Fruit fly (Drosophila melanogaster) whole organism, embryonic: ENCODE results near the gene Tango1.

Experiments
- CG11695 ChIP-seq: fragments of 200-800 bp; sonication (Bioruptor generic); IDR thresholded peaks from 3 replicates; pipeline ENCODE4 v1.3.6; 2022; ENCODE audit warnings: missing biosample characterization, missing genetic modification characterization
- CG1233 ChIP-seq: fragments of 200-800 bp; sonication (Bioruptor generic); optimal IDR thresholded peaks from 4 replicates; lab custom pipeline; 2018; ENCODE audit warnings: missing biosample characterization, mild to moderate bottlenecking, missing genetic modification characterization
- CG14014 ChIP-seq: fragments of 200-800 bp; sonication (Bioruptor generic); IDR thresholded peaks from 2 replicates; pipeline ENCODE4 v1.3.6; 2022; ENCODE audit warnings: missing biosample characterization, missing genetic modification characterization
- CG14050 ChIP-seq: fragments of 200-800 bp; sonication (Bioruptor generic); IDR thresholded peaks from 3 replicates; pipeline ENCODE4 v1.3.6; 2022; ENCODE audit warnings: missing biosample characterization, missing genetic modification characterization
- CG17186 ChIP-seq: fragments of 200-800 bp; sonication (Bioruptor generic); optimal IDR thresholded peaks from 3 replicates; lab custom pipeline; 2017; ENCODE audit warnings: missing biosample characterization, missing genetic modification reagents, missing genetic modification characterization
- CG17328 ChIP-seq: fragments of 200-800 bp; sonication (Bioruptor generic); IDR thresholded peaks from 2 replicates; pipeline ENCODE4 v1.3.6; 2022; ENCODE audit warnings: missing biosample characterization, missing genetic modification characterization
- CG30403 ChIP-seq: fragments of 200-800 bp; sonication (Bioruptor generic); optimal IDR thresholded peaks from 3 replicates; lab custom pipeline; 2016; ENCODE audit warnings: missing biosample characterization, missing genetic modification characterization
- CG31224 ChIP-seq: fragments of 200-800 bp; sonication (Bioruptor generic); IDR thresholded peaks from 2 replicates; pipeline ENCODE4 v1.3.6; 2022; ENCODE audit warnings: missing biosample characterization, missing genetic modification characterization
- CG4360 ChIP-seq: fragments of 200-800 bp; sonication (Bioruptor generic); IDR thresholded peaks from 2 replicates; pipeline ENCODE4 v1.3.6; 2022; ENCODE audit warnings: missing biosample characterization, missing genetic modification characterization
- CG4707 ChIP-seq: fragments of 200-800 bp; sonication (Bioruptor generic); optimal IDR thresholded peaks from 2 replicates; lab custom pipeline; 2018; ENCODE audit warnings: missing biosample characterization, mild to moderate bottlenecking, missing genetic modification characterization, moderate library complexity
- CG6272 ChIP-seq: fragments of 200-800 bp; sonication (Bioruptor generic); IDR thresholded peaks from 2 replicates; pipeline ENCODE4 v1.3.6; 2022; ENCODE audit warnings: missing biosample characterization, missing genetic modification characterization
- CG7271 ChIP-seq: fragments of 200-800 bp; sonication (Bioruptor generic); optimal IDR thresholded peaks from 2 replicates; lab custom pipeline; 2018; ENCODE audit warnings: missing biosample characterization, mild to moderate bottlenecking, missing genetic modification characterization, moderate library complexity
- CG7786 ChIP-seq: fragments of 200-800 bp; sonication (Bioruptor generic); optimal IDR thresholded peaks from 2 replicates; lab custom pipeline; 2016; ENCODE audit warnings: missing biosample characterization, missing genetic modification characterization
- CG7963 ChIP-seq: fragments of 200-800 bp; sonication (Bioruptor generic); IDR thresholded peaks from 3 replicates; pipeline ENCODE4 v1.3.6; 2022; ENCODE audit warnings: missing biosample characterization, missing genetic modification characterization; ENCODE audit not compliant: partially characterized antibody
- CG8388 ChIP-seq: fragments of 200-800 bp; sonication (Bioruptor generic); optimal IDR thresholded peaks from 2 replicates; lab custom pipeline; 2019; ENCODE audit warnings: missing biosample characterization, mild to moderate bottlenecking, missing genetic modification characterization, moderate library complexity
- CoRest ChIP-seq: fragments of 200-800 bp; sonication (Bioruptor generic); optimal IDR thresholded peaks from 3 replicates; lab custom pipeline; 2018; ENCODE audit warnings: missing biosample characterization, mild to moderate bottlenecking, missing genetic modification characterization, moderate library complexity
- Dek ChIP-seq: fragments of 200-800 bp; sonication (Bioruptor generic); optimal IDR thresholded peaks from 3 replicates; lab custom pipeline; 2019; ENCODE audit warnings: missing biosample characterization, mild to moderate bottlenecking, missing genetic modification characterization, moderate library complexity
- E2f2 ChIP-seq: fragments of 200-800 bp; sonication (Bioruptor generic); IDR thresholded peaks from 2 replicates; pipeline ENCODE4 v1.3.6; 2022; ENCODE audit warnings: missing biosample characterization, missing genetic modification characterization
- Eip74EF ChIP-seq, 2 experiments: fragments of 200-800 bp in 1 of 2; fragments of >200 bp in 1 of 2; sonication (Bioruptor generic) in 1 of 2; optimal IDR thresholded peaks; 2 replicates each; lab custom pipeline; 2017 to 2019; ENCODE audit warnings: missing biosample characterization in 2 of 2, missing genetic modification characterization in 2 of 2, mild to moderate bottlenecking in 1 of 2, moderate library complexity in 1 of 2
- Gug ChIP-seq: fragments of 200-800 bp; sonication (Bioruptor generic); IDR thresholded peaks from 4 replicates; pipeline ENCODE4 v1.3.6; 2022; ENCODE audit warnings: missing biosample characterization, missing genetic modification characterization
- H2.0 ChIP-seq: fragments of 200-800 bp; sonication (Bioruptor generic); IDR thresholded peaks from 2 replicates; pipeline ENCODE4 v1.3.6; 2022; ENCODE audit warnings: missing biosample characterization, missing genetic modification characterization
- Jarid2 ChIP-seq: fragments of 200-800 bp; sonication (Bioruptor generic); optimal IDR thresholded peaks from 3 replicates; lab custom pipeline; 2017; ENCODE audit warnings: mild to moderate bottlenecking, missing biosample characterization, missing genetic modification reagents, missing genetic modification characterization
- Max ChIP-seq: fragments of 200-800 bp; sonication (Bioruptor generic); optimal IDR thresholded peaks from 2 replicates; lab custom pipeline; 2016; ENCODE audit warnings: missing biosample characterization, mild to moderate bottlenecking, missing genetic modification characterization
- Oaz ChIP-seq: fragments of 200-800 bp; sonication (Bioruptor generic); IDR thresholded peaks from 2 replicates; pipeline ENCODE4 v1.3.6; 2022; ENCODE audit warnings: missing biosample characterization, missing genetic modification characterization
- Opbp ChIP-seq: fragments of 200-800 bp; sonication (Bioruptor generic); IDR thresholded peaks from 3 replicates; pipeline ENCODE4 v1.3.6; 2022; ENCODE audit warnings: missing biosample characterization, missing genetic modification characterization; ENCODE audit not compliant: partially characterized antibody
- PHDP ChIP-seq: fragments of 200-800 bp; sonication (Bioruptor generic); optimal IDR thresholded peaks from 3 replicates; lab custom pipeline; 2018; ENCODE audit warnings: missing biosample characterization, mild to moderate bottlenecking, missing genetic modification characterization, moderate library complexity
- Ravus ChIP-seq: fragments of 200-800 bp; sonication (Bioruptor generic); IDR thresholded peaks from 2 replicates; pipeline ENCODE4 v1.3.6; 2022; ENCODE audit warnings: missing biosample characterization, missing genetic modification characterization
- Ssrp ChIP-seq: fragments of 200-800 bp; sonication (Bioruptor generic); optimal IDR thresholded peaks from 2 replicates; lab custom pipeline; 2018; ENCODE audit warnings: missing biosample characterization, mild to moderate bottlenecking, missing genetic modification characterization, moderate library complexity
- Trl ChIP-seq, 3 experiments: fragments of >200 bp in 2 of 3; fragments of 200-800 bp in 1 of 3; sonication (Bioruptor generic) in 1 of 3; optimal IDR thresholded peaks; 2 replicates in 1 of 3; 3 replicates in 2 of 3; lab custom pipeline; 2016 to 2017; ENCODE audit warnings: missing biosample characterization in 1 of 3, missing genetic modification characterization in 1 of 3
- Xrp1 ChIP-seq: fragments of 200-800 bp; sonication (Bioruptor generic); IDR thresholded peaks from 2 replicates; pipeline ENCODE4 v1.3.6; 2022; ENCODE audit warnings: missing biosample characterization, missing genetic modification characterization
- ato ChIP-seq: fragments of 200-800 bp; sonication (Bioruptor generic); IDR thresholded peaks from 2 replicates; pipeline ENCODE4 v1.3.6; 2022; ENCODE audit warnings: missing biosample characterization, missing genetic modification characterization; ENCODE audit not compliant: partially characterized antibody
- crc ChIP-seq: fragments of 200-800 bp; sonication (Bioruptor generic); optimal IDR thresholded peaks from 2 replicates; lab custom pipeline; 2016; ENCODE audit warnings: missing biosample characterization, missing genetic modification characterization
- inv ChIP-seq: fragments of 200-800 bp; sonication (Bioruptor generic); IDR thresholded peaks from 2 replicates; pipeline ENCODE4 v1.3.6; 2022; ENCODE audit warnings: missing biosample characterization, missing genetic modification characterization; ENCODE audit not compliant: partially characterized antibody
- lbe ChIP-seq: fragments of 200-800 bp; sonication (Bioruptor generic); optimal IDR thresholded peaks from 2 replicates; lab custom pipeline; 2016; ENCODE audit warnings: missing biosample characterization, mild to moderate bottlenecking, missing genetic modification characterization
- lola ChIP-seq, 3 experiments: fragments of >200 bp in 2 of 3; fragments of 200-800 bp in 1 of 3; sonication (Bioruptor generic) in 1 of 3; optimal IDR thresholded peaks; 2 replicates each; lab custom pipeline; 2017 to 2019; ENCODE audit warnings: missing biosample characterization in 3 of 3, missing genetic modification characterization in 3 of 3, mild to moderate bottlenecking in 1 of 3, moderate library complexity in 1 of 3
- mirr ChIP-seq: fragments of 200-800 bp; sonication (Bioruptor generic); optimal IDR thresholded peaks from 3 replicates; lab custom pipeline; 2018; ENCODE audit warnings: missing biosample characterization, mild to moderate bottlenecking, missing genetic modification characterization
- nerfin-1 ChIP-seq: fragments of 200-800 bp; sonication (Bioruptor generic); optimal IDR thresholded peaks from 3 replicates; lab custom pipeline; 2019; ENCODE audit warnings: missing biosample characterization, mild to moderate bottlenecking, missing genetic modification characterization, moderate library complexity
- onecut ChIP-seq: fragments of 200-800 bp; sonication (Bioruptor generic); IDR thresholded peaks from 2 replicates; pipeline ENCODE4 v1.3.6; 2022; ENCODE audit warnings: missing biosample characterization, missing genetic modification characterization
- pan ChIP-seq, 4 experiments: fragments of >200 bp in 3 of 4; fragments of 200-800 bp in 1 of 4; sonication (Bioruptor generic) in 1 of 4; optimal IDR thresholded peaks in 3 of 4; IDR thresholded peaks in 1 of 4; 2 replicates each; pipeline versions ENCODE4 v1.3.6 to Lab custom; 2017 to 2022; ENCODE audit warnings: missing biosample characterization in 2 of 4, missing genetic modification characterization in 2 of 4, mixed read lengths in 1 of 4
- phol ChIP-seq: fragments of 200-800 bp; sonication (Bioruptor generic); optimal IDR thresholded peaks from 3 replicates; lab custom pipeline; 2018; ENCODE audit warnings: missing biosample characterization, mild to moderate bottlenecking, missing genetic modification characterization, moderate library complexity
- pros ChIP-seq: fragments of 200-800 bp; sonication (Bioruptor generic); optimal IDR thresholded peaks from 3 replicates; lab custom pipeline; 2019; ENCODE audit warnings: missing biosample characterization, mild to moderate bottlenecking, missing genetic modification characterization, moderate library complexity
- psq ChIP-seq: fragments of 200-800 bp; sonication (Bioruptor generic); optimal IDR thresholded peaks from 2 replicates; lab custom pipeline; 2017; ENCODE audit warnings: missing biosample characterization, missing genetic modification characterization
- ranshi ChIP-seq: fragments of 200-800 bp; sonication (Bioruptor generic); IDR thresholded peaks from 2 replicates; pipeline ENCODE4 v1.3.6; 2022; ENCODE audit warnings: missing biosample characterization, missing genetic modification characterization
- seq ChIP-seq: fragments of 200-800 bp; sonication (Bioruptor generic); IDR thresholded peaks from 2 replicates; pipeline ENCODE4 v1.3.6; 2022; ENCODE audit warnings: missing biosample characterization, missing genetic modification characterization
- vnd ChIP-seq: fragments of 200-800 bp; sonication (Bioruptor generic); IDR thresholded peaks from 3 replicates; pipeline ENCODE4 v1.3.6; 2022; ENCODE audit warnings: missing biosample characterization, missing genetic modification characterization; ENCODE audit not compliant: partially characterized antibody
- wor ChIP-seq: fragments of 200-800 bp; sonication (Bioruptor generic); IDR thresholded peaks from 2 replicates; pipeline ENCODE4 v1.3.6; 2022; ENCODE audit warnings: missing biosample characterization, missing genetic modification characterization

The Tango1 gene

DNA sequence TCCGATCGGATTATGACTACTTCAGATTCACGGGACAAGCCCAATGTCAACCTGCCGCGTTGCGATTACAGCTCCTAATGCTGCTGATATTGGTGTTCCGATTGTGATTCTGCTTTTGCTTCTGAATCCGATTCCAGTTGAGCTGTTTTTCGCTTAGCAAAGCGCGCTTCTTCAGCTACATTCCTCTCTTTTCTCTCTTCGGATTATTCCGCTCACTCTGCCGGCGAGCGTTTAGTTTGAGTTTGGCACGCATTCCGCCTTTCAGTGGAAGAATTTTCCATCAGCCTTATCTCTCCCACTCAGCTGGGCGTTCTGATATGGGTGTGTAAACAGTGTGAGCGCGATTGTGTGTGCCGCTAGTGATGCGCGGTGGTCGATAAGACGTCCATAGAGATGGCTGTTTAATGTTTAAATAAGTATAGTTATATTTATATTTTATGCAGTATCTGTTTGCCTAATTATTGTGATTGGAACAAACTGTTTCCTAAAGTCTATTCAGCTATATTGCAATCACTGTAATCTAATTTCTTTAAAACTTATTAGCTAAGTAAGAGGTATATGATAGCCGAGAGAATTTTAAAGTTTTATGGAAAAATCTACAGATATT is 18.6 kb downstream of the Tango1 start, which contains the start of gene Galt (continued):
- TF ChIP-seq H2.0 (peak; percentile 37; the same call in 1 of the 2 replicates), CG7963 (peak; percentile 61; the same call in 1 of the 3 replicates), CG30403 (peak; percentile 8), CG14050 (GFP tag; lab: Robert Waterston, UW) (no peak; the same call in 2 of the 3 replicates), CG14014 (GFP tag; lab: Robert Waterston, UW) (no peak), CG7271 (tag; lab: Kevin White, UChicago) (peak; percentile 35), Xrp1 (GFP tag; lab: Robert Waterston, UW) (peak; percentile 52), CG17328 (GFP tag; lab: Robert Waterston, UW) (peak; percentile 49; the same call in 1 of the 2 replicates), Opbp (GFP tag; lab: Robert Waterston, UW) (peak; percentile 62; the same call in 2 of the 3 replicates), Max (peak; percentile 30), E2f2 (GFP tag; lab: Robert Waterston, UW) (peak; percentile 36; the same call in 1 of the 2 replicates), CG4707 (GFP tag; lab: Kevin White, UChicago) (peak; percentile 2), ato (GFP tag; lab: Robert Waterston, UW) (peak; percentile 23; the same call in 1 of the 2 replicates), CG8388 (GFP tag; lab: Kevin White, UChicago) (peak; percentile 5), crc (GFP tag; lab: Kevin White, UChicago) (no peak), Ravus (GFP tag; lab: Robert Waterston, UW) (no peak), wor (GFP tag; lab: Robert Waterston, UW) (no peak), Eip74EF (GFP tag; optimal IDR thresholded peaks at IDR 0.05; lab: Kevin White, UChicago) (peak in 1 of 2 experiments; percentile 24), psq (GFP tag; lab: Kevin White, UChicago) (peak; percentile 11), CG1233 (GFP tag; lab: Kevin White, UChicago) (peak; percentile 46), Ssrp (tag; lab: Kevin White, UChicago) (peak; percentile 3), Gug (no peak), nerfin-1 (tag; lab: Kevin White, UChicago) (peak; percentile 93), pan (optimal IDR thresholded peaks at IDR 0.05; lab: Kevin White, UChicago) (no peak), pan (GFP tag; optimal IDR thresholded peaks at IDR 0.05 in 1 of 2, IDR thresholded peaks at IDR 0.05 in 1 of 2) (peak in 1 of 2 experiments; percentile 29), Trl (optimal IDR thresholded peaks at IDR 0.05; lab: Kevin White, UChicago) (peak; percentile 64 to 85), Trl (GFP tag; optimal IDR thresholded peaks at IDR 0.05; lab: Kevin White, UChicago) (no peak), Jarid2 (GFP tag; lab: Kevin White, UChicago) (peak; percentile 18), CG6272 (GFP tag; lab: Robert Waterston, UW) (peak; percentile 21; the same call in 1 of the 2 replicates), CoRest (tag; lab: Kevin White, UChicago) (peak; percentile 48), pros (GFP tag; lab: Kevin White, UChicago) (peak; percentile 57), Oaz (GFP tag; lab: Robert Waterston, UW) (no peak), onecut (peak; percentile 28), CG31224 (GFP tag; lab: Robert Waterston, UW) (no peak), mirr (GFP tag; lab: Kevin White, UChicago) (peak; percentile 54), inv (GFP tag; lab: Robert Waterston, UW) (peak; percentile 52; the same call in 1 of the 2 replicates), seq (GFP tag; lab: Robert Waterston, UW) (no peak), phol (tag; lab: Kevin White, UChicago) (peak; percentile 40), lbe (peak; percentile 19), CG11695 (GFP tag; lab: Robert Waterston, UW) (0 out of 3 replicates have a peak, but pooled peaks have one; percentile 31), Dek (peak; percentile 4), CG17186 (GFP tag; lab: Kevin White, UChicago) (peak; percentile 16), PHDP (tag; lab: Kevin White, UChicago) (peak; percentile 64), lola (GFP tag; optimal IDR thresholded peaks at IDR 0.05; lab: Kevin White, UChicago) (peak in 1 of 3 experiments; percentile 31), ranshi (GFP tag; lab: Robert Waterston, UW) (peak; percentile 35; the same call in 1 of the 2 replicates), vnd (GFP tag; lab: Robert Waterston, UW) (peak; percentile 70), CG7786 (GFP tag; lab: Kevin White, UChicago) (no peak), CG4360 (GFP tag; lab: Robert Waterston, UW) (0 out of 2 replicates have a peak, but pooled peaks have one; percentile 16)
